Fruit fly (Drosophila melanogaster): ENCODE measurements around the gene CG34179.
A peak's percentile ranks its signal among the peaks of the same experiment; 100 is the strongest.

Gene CG34179

dm6 chr2L:6028712-6029111, 19.8 kb downstream of the CG34179 start (continued):
- TF ChIP-seq CG16779 (tag; optimal IDR thresholded peaks at IDR 0.05) (no peak), Eip93F (GFP tag; optimal IDR thresholded peaks at IDR 0.05) (no peak), Eip78C (GFP tag) (peak; percentile 47), CG10669 (GFP tag; optimal IDR thresholded peaks at IDR 0.05) (no peak), Smox (GFP tag; optimal IDR thresholded peaks at IDR 0.05) (no peak), Blimp-1 (GFP tag; optimal IDR thresholded peaks at IDR 0.05) (no peak), CG9139 (GFP tag; optimal IDR thresholded peaks at IDR 0.05) (no peak), CG8119 (GFP tag; IDR thresholded peaks at IDR 0.05) (peak; percentile 44; the same call in 2 of the 3 replicates), CG3032 (tag; optimal IDR thresholded peaks at IDR 0.05) (no peak), Hr39 (GFP tag; optimal IDR thresholded peaks at IDR 0.05) (peak; percentile 15), vri (GFP tag; optimal IDR thresholded peaks at IDR 0.05) (no peak)

dm6 chr2L:6024345-6024907, 24.1 kb downstream of the CG34179 start, which contains the start of gene CG9107:
CG9107 (minus strand) TSS chr2L:6024539.
- TF ChIP-seq CG6808 (GFP tag; optimal IDR thresholded peaks at IDR 0.05) (peak; percentile 100), fkh (GFP tag; optimal IDR thresholded peaks at IDR 0.05) (peak; percentile 78), CG1621 (tag; optimal IDR thresholded peaks at IDR 0.05) (no peak)

dm6 chr2L:6022793-6023192, 25.7 kb downstream of the CG34179 start:
- TF ChIP-seq CG6792 (GFP tag; optimal IDR thresholded peaks at IDR 0.05) = peak; percentile 54
- TF ChIP-seq Eip75B (GFP tag; optimal IDR thresholded peaks at IDR 0.05) = peak; percentile 53
- peak; percentile 5 for TF ChIP-seq CG6854 (GFP tag; optimal IDR thresholded peaks at IDR 0.05)
- peak; percentile 38 for TF ChIP-seq Lpt (GFP tag; optimal IDR thresholded peaks at IDR 0.05)
- peak; percentile 32 for TF ChIP-seq net (GFP tag; optimal IDR thresholded peaks at IDR 0.05)
- TF ChIP-seq Ets21C (GFP tag; optimal IDR thresholded peaks at IDR 0.05) = no peak
- TF ChIP-seq svp (GFP tag) = peak; percentile 86
- TF ChIP-seq Gug (GFP tag; IDR thresholded peaks at IDR 0.05) = peak; percentile 20; the same call in 1 of the 2 replicates
- peak; percentile 73 for TF ChIP-seq CG6808 (GFP tag; optimal IDR thresholded peaks at IDR 0.05)
- TF ChIP-seq eg (GFP tag; IDR thresholded peaks at IDR 0.05) = 0 out of 3 replicates have a peak, but pooled peaks have one; percentile 28
- peak; percentile 80 for TF ChIP-seq Ets96B (tag; optimal IDR thresholded peaks at IDR 0.05)
- TF ChIP-seq lz (GFP tag; optimal IDR thresholded peaks at IDR 0.05) = peak; percentile 56
- TF ChIP-seq CG4318 (GFP tag; optimal IDR thresholded peaks at IDR 0.05) = no peak
- no peak for TF ChIP-seq vri (GFP tag; optimal IDR thresholded peaks at IDR 0.05)
- TF ChIP-seq Hr38 (GFP tag; optimal IDR thresholded peaks at IDR 0.05) = no peak
- TF ChIP-seq CG8119 (GFP tag; IDR thresholded peaks at IDR 0.05) = no peak
- TF ChIP-seq fd85E (GFP tag; optimal IDR thresholded peaks at IDR 0.05) = no peak
- peak; percentile 79 for TF ChIP-seq acj6 (GFP tag; optimal IDR thresholded peaks at IDR 0.05)
- TF ChIP-seq ss (GFP tag; optimal IDR thresholded peaks at IDR 0.05) = peak; percentile 85 to 89
- TF ChIP-seq Sox14 (GFP tag; optimal IDR thresholded peaks at IDR 0.05) = peak; percentile 46
- TF ChIP-seq CG15336 (GFP tag; IDR thresholded peaks at IDR 0.05) = no peak
- TF ChIP-seq CG10669 (GFP tag; optimal IDR thresholded peaks at IDR 0.05) = peak; percentile 73
- TF ChIP-seq CG3032 (tag; optimal IDR thresholded peaks at IDR 0.05) = peak; percentile 75
- TF ChIP-seq fkh (GFP tag; optimal IDR thresholded peaks at IDR 0.05) = no peak
- TF ChIP-seq CG11294 (GFP tag; IDR thresholded peaks at IDR 0.05) = no peak
- peak; percentile 78 for TF ChIP-seq CG11902 (GFP tag; optimal IDR thresholded peaks at IDR 0.05)
- peak; percentile 75 for TF ChIP-seq achi (GFP tag; optimal IDR thresholded peaks at IDR 0.05)
- TF ChIP-seq CG6276 (GFP tag; optimal IDR thresholded peaks at IDR 0.05) = peak; percentile 37
- peak; percentile 56 for TF ChIP-seq Blimp-1 (GFP tag; optimal IDR thresholded peaks at IDR 0.05)
- TF ChIP-seq OdsH (GFP tag; optimal IDR thresholded peaks at IDR 0.05) = peak; percentile 22
- peak; percentile 73 for TF ChIP-seq spab (GFP tag; optimal IDR thresholded peaks at IDR 0.05)
- TF ChIP-seq dac (GFP tag; optimal IDR thresholded peaks at IDR 0.05) = no peak
- no peak for TF ChIP-seq pdm3 (GFP tag; optimal IDR thresholded peaks at IDR 0.05)
- peak; percentile 89 for TF ChIP-seq dsx (GFP tag; optimal IDR thresholded peaks at IDR 0.05; ENCODE audit: poor library complexity, severe bottlenecking)
- TF ChIP-seq cyc (GFP tag; optimal IDR thresholded peaks at IDR 0.05) = peak; percentile 64
- peak; percentile 33 for TF ChIP-seq CG11762 (GFP tag; optimal IDR thresholded peaks at IDR 0.05; ENCODE audit: insufficient read depth)
- TF ChIP-seq salr (GFP tag; optimal IDR thresholded peaks at IDR 0.05) = peak; percentile 9 to 27
- peak; percentile 61 for TF ChIP-seq CG34406 (GFP tag; optimal IDR thresholded peaks at IDR 0.05)
- peak; percentile 58 for TF ChIP-seq fd59A (GFP tag; optimal IDR thresholded peaks at IDR 0.05)
- TF ChIP-seq CG9139 (GFP tag; optimal IDR thresholded peaks at IDR 0.05) = peak; percentile 71
- peak; percentile 15 for TF ChIP-seq Eip93F (GFP tag; optimal IDR thresholded peaks at IDR 0.05)
